Fruit fly (Drosophila melanogaster): ENCODE results near the gene CG13603.

- no peak for TF ChIP-seq Hr83 (GFP tag; optimal IDR thresholded peaks at IDR 0.05; ENCODE audit: poor library complexity, severe bottlenecking)
- no peak for TF ChIP-seq sv (GFP tag; optimal IDR thresholded peaks at IDR 0.05)
- TF ChIP-seq Abd-B (GFP tag; optimal IDR thresholded peaks at IDR 0.05), result no peak
- TF ChIP-seq dl (GFP tag; optimal IDR thresholded peaks at IDR 0.05; ENCODE audit: insufficient read depth in 1 of 2, partially characterized antibody in 2 of 2), result peak; percentile 42 to 76
- no peak for TF ChIP-seq psq (GFP tag; optimal IDR thresholded peaks at IDR 0.05)
- no peak for TF ChIP-seq pan (optimal IDR thresholded peaks at IDR 0.05)
- TF ChIP-seq OdsH (GFP tag; optimal IDR thresholded peaks at IDR 0.05), result no peak
- peak; percentile 33 for TF ChIP-seq Sp1 (GFP tag; optimal IDR thresholded peaks at IDR 0.05)
- TF ChIP-seq Myc (optimal IDR thresholded peaks at IDR 0.05), result no peak
- TF ChIP-seq fru (GFP tag; optimal IDR thresholded peaks at IDR 0.05), result no peak
Observed at dm6 chr3R:23942965-23943413, 43.4 kb downstream of the CG13603 start, which contains the start of gene Gdh.

Measured in whole organism, wandering third instar larva.